Worm (Caenorhabditis elegans) whole organism, L2 larva: ENCODE data around the gene F35A5.8.

Source experiments
- ZK546.5 ChIP-seq: sonication (generic microtip); optimal IDR thresholded peaks from 2 replicates; lab custom pipeline; 2017; ENCODE audit warnings: missing biosample characterization, missing genetic modification characterization
- ceh-82 ChIP-seq: fragments of 150-350 bp; optimal IDR thresholded peaks from 2 replicates; lab custom pipeline; 2014; ENCODE audit warnings: missing biosample characterization, missing genetic modification characterization
- fos-1 ChIP-seq: fragments of 150-350 bp; optimal IDR thresholded peaks from 2 replicates; lab custom pipeline; 2014; ENCODE audit warnings: missing biosample characterization, missing genetic modification characterization
- nhr-12 ChIP-seq: fragments of 150-350 bp; optimal IDR thresholded peaks from 2 replicates; lab custom pipeline; 2014; ENCODE audit warnings: missing biosample characterization, missing genetic modification characterization
- skn-1 ChIP-seq: sonication (generic microtip); optimal IDR thresholded peaks from 2 replicates; lab custom pipeline; 2017; ENCODE audit warnings: missing biosample characterization, missing genetic modification characterization

DNA sequence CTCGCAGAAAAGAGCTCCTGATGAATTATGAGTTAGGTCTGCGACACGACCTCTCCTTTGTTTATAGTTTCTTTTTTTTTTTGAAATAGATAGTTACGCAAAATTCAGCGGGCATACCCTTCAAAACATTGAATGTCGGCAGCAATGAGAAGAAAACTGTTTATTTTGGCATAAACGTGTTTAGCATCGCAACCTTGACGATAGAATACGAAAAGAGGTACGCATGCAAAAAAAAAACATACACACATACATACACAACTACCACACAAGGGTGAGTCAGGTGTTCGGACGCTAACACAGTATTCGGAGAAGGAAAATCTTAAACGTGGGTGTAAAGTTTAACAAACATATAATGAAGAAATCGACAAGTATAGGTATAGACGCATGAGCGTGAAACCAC, 32.4 kb upstream of the F35A5.8 start:
- TF ChIP-seq fos-1 (tag; lab: Kevin White, UChicago), result no peak
- TF ChIP-seq nhr-12 (tag; lab: Kevin White, UChicago), result no peak
- TF ChIP-seq ZK546.5, result no peak
- no peak for TF ChIP-seq ceh-82 (tag; lab: Kevin White, UChicago)
- TF ChIP-seq skn-1, result no peak
